Worm (Caenorhabditis elegans): ENCODE measurements around the gene exos-9.

exos-9 gene

ce11 chrIII:7179538-7180301, 18.2 kb downstream of the exos-9 start, which contains the start of the genes rps-14 and rpl-36:
Gene rps-14, minus strand, starts transcription at chrIII:7179588.
Gene rpl-36, plus strand, starts transcription at chrIII:7180251.
- no peak for TF ChIP-seq nhr-76 (tag; optimal IDR thresholded peaks at IDR 0.05)
- no peak for TF ChIP-seq efl-3 (GFP tag; optimal IDR thresholded peaks at IDR 0.05)
- TF ChIP-seq fkh-4 (tag; optimal IDR thresholded peaks at IDR 0.05; ENCODE audit: borderline replicate concordance) = peak; percentile 40
- peak; percentile 67 for TF ChIP-seq ceh-8 (GFP tag; optimal IDR thresholded peaks at IDR 0.05)
- TF ChIP-seq fkh-8 (tag; optimal IDR thresholded peaks at IDR 0.05) = peak; percentile 88
- TF ChIP-seq C34B4.2 (tag; optimal IDR thresholded peaks at IDR 0.05) = no peak
- peak; percentile 90 for TF ChIP-seq nhr-77 (tag; optimal IDR thresholded peaks at IDR 0.05)
- peak; percentile 92 for TF ChIP-seq swsn-7 (tag; optimal IDR thresholded peaks at IDR 0.05)
- no peak for TF ChIP-seq hlh-4 (tag; optimal IDR thresholded peaks at IDR 0.05)
- no peak for TF ChIP-seq ces-1 (GFP tag; optimal IDR thresholded peaks at IDR 0.05)
- peak; percentile 82 for TF ChIP-seq snpc-4 (tag; optimal IDR thresholded peaks at IDR 0.05)
- peak; percentile 62 for TF ChIP-seq lin-39 (tag; optimal IDR thresholded peaks at IDR 0.05)
- TF ChIP-seq unc-30 (tag; optimal IDR thresholded peaks at IDR 0.05) = no peak
- no peak for TF ChIP-seq sptf-1 (tag; optimal IDR thresholded peaks at IDR 0.05)
- peak; percentile 78 for TF ChIP-seq C04F5.9 (tag; optimal IDR thresholded peaks at IDR 0.05)
- TF ChIP-seq isw-1 (GFP tag; IDR thresholded peaks at IDR 0.05) = peak; percentile 94
- TF ChIP-seq irx-1 (tag; optimal IDR thresholded peaks at IDR 0.05) = peak; percentile 83
- TF ChIP-seq rnt-1 (tag; optimal IDR thresholded peaks at IDR 0.05) = peak; percentile 90
- no peak for TF ChIP-seq ets-5 (GFP tag; IDR thresholded peaks at IDR 0.05)
- TF ChIP-seq nhr-28 (tag; optimal IDR thresholded peaks at IDR 0.05) = no peak
- TF ChIP-seq unc-130 (tag; optimal IDR thresholded peaks at IDR 0.05) = peak; percentile 96
- peak; percentile 66 for TF ChIP-seq zip-4 (GFP tag; optimal IDR thresholded peaks at IDR 0.05)
- peak; percentile 92 for TF ChIP-seq nhr-19 (GFP tag; conservative IDR thresholded peaks at IDR 0.05)
- peak; percentile 74 for TF ChIP-seq nhr-237 (tag; optimal IDR thresholded peaks at IDR 0.05)
- TF ChIP-seq elt-3 (tag; optimal IDR thresholded peaks at IDR 0.05) = peak in 3 of 6 experiments; percentile 76 to 94 (median 88)
- TF ChIP-seq sox-4 (tag; optimal IDR thresholded peaks at IDR 0.05) = peak; percentile 59
- TF ChIP-seq nhr-85 (tag) = peak; percentile 94
- peak; percentile 44 for TF ChIP-seq elt-2 (tag; optimal IDR thresholded peaks at IDR 0.05)
- peak; percentile 88 to 93 for TF ChIP-seq lin-35 (GFP tag; optimal IDR thresholded peaks at IDR 0.05)
- TF ChIP-seq dsc-1 (tag; optimal IDR thresholded peaks at IDR 0.05) = peak; percentile 89
- peak in 1 of 2 experiments; percentile 59 for TF ChIP-seq egl-27 (tag; optimal IDR thresholded peaks at IDR 0.05)
- peak; percentile 30 for TF ChIP-seq ama-1 (optimal IDR thresholded peaks at IDR 0.05)
- TF ChIP-seq pag-3 (tag; optimal IDR thresholded peaks at IDR 0.05; ENCODE audit: borderline replicate concordance, insufficient read depth) = no peak
- peak; percentile 95 to 96 for TF ChIP-seq lsy-2 (tag; optimal IDR thresholded peaks at IDR 0.05)
- peak; percentile 93 for TF ChIP-seq blmp-1 (tag; optimal IDR thresholded peaks at IDR 0.05)
- TF ChIP-seq grh-1 (GFP tag; IDR thresholded peaks at IDR 0.05) = peak; percentile 70
- TF ChIP-seq aha-1 (tag; optimal IDR thresholded peaks at IDR 0.05) = peak; percentile 77
- peak; percentile 90 for TF ChIP-seq lin-15B (tag; optimal IDR thresholded peaks at IDR 0.05)
- TF ChIP-seq nhr-71 (tag; optimal IDR thresholded peaks at IDR 0.05) = peak; percentile 93
- TF ChIP-seq ceh-88 (GFP tag; IDR thresholded peaks at IDR 0.05) = peak; percentile 68
- TF ChIP-seq nhr-11 (tag; optimal IDR thresholded peaks at IDR 0.05) = peak; percentile 30
- TF ChIP-seq nhr-20 (tag; optimal IDR thresholded peaks at IDR 0.05) = peak; percentile 94
- no peak for TF ChIP-seq ceh-63 (GFP tag; optimal IDR thresholded peaks at IDR 0.05)
- TF ChIP-seq pax-3 (tag; optimal IDR thresholded peaks at IDR 0.05) = peak; percentile 72
- TF ChIP-seq F16B12.6 (tag; optimal IDR thresholded peaks at IDR 0.05) = peak; percentile 69
- TF ChIP-seq nhr-12 (tag; optimal IDR thresholded peaks at IDR 0.05) = no peak
- TF ChIP-seq vab-15 (tag; optimal IDR thresholded peaks at IDR 0.05) = peak; percentile 5
- peak; percentile 34 for TF ChIP-seq ceh-90 (tag; optimal IDR thresholded peaks at IDR 0.05)
- no peak for TF ChIP-seq hlh-17 (GFP tag; optimal IDR thresholded peaks at IDR 0.05; ENCODE audit: borderline replicate concordance)
- peak; percentile 71 for TF ChIP-seq egl-13 (tag; optimal IDR thresholded peaks at IDR 0.05)
- TF ChIP-seq lir-3 (tag; optimal IDR thresholded peaks at IDR 0.05; ENCODE audit: poor library complexity) = peak; percentile 77
